Fruit fly (Drosophila melanogaster): ENCODE results near the gene U2af50.

Gene U2af50

dm6 chrX:16358670-16359320, at the start of gene U2af50, which contains the start of gene PIG-Q:
U2af50 (minus strand) TSS chrX:16359039.
PIG-Q (plus strand) TSS chrX:16359143.
- TF ChIP-seq CTCF (optimal IDR thresholded peaks at IDR 0.05) (no peak), CG8478 (optimal IDR thresholded peaks at IDR 0.05) (no peak)

- TF ChIP-seq CG8478 (optimal IDR thresholded peaks at IDR 0.05) (no peak), CTCF (optimal IDR thresholded peaks at IDR 0.05) (no peak)
Measured at dm6 chrX:16406083-16406482, 47.2 kb upstream of the U2af50 start.

DNA sequence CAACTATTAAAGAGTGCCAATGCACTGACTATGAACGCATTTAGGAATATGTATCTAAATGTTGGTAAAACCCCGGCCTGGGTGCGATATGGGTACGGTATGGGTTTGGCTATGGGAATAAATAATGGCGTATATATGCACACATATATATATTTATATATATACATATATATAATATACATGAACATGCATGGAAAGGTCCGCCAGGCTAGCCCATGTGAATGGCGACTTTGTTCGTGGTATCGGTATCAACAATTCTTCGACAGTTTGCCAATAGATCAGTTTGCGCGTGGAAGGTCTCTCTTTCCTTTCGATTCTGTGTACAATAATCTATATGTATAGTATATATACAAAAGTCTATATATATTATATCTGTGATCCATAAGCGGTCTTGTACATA, 46.4 kb upstream of the U2af50 start, which contains the start of gene CG4301:
Gene CG4301, plus strand, starts transcription at position 301 of the 400 bp plus-strand sequence.
- TF ChIP-seq CG8478 (optimal IDR thresholded peaks at IDR 0.05) (no peak), CTCF (optimal IDR thresholded peaks at IDR 0.05) (no peak)

DNA sequence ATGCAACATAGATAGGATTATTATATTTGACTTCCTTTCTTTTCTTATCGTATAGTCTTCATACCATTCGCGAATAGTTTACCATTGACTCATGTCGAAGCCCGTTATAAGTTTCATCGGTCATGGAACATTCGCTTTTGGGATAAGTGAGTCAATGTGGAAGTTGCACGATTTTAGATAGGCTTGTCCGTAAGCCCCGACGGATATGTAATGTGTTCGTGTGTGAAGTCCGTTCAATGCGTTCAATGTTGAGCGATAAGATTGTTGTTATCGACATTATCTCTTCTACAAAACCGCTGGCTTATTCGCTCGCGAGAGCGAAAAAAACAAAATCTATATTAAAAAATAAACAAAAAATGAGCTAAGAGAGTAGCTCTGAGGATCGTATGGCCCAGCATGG, 46.0 kb upstream of the U2af50 start, which contains the start of gene CG9981:
Gene CG9981, minus strand, starts transcription at position 320 of the 400 bp plus-strand sequence.
- no peak for TF ChIP-seq CG8478 (optimal IDR thresholded peaks at IDR 0.05)
- no peak for TF ChIP-seq CTCF (optimal IDR thresholded peaks at IDR 0.05)

DNA sequence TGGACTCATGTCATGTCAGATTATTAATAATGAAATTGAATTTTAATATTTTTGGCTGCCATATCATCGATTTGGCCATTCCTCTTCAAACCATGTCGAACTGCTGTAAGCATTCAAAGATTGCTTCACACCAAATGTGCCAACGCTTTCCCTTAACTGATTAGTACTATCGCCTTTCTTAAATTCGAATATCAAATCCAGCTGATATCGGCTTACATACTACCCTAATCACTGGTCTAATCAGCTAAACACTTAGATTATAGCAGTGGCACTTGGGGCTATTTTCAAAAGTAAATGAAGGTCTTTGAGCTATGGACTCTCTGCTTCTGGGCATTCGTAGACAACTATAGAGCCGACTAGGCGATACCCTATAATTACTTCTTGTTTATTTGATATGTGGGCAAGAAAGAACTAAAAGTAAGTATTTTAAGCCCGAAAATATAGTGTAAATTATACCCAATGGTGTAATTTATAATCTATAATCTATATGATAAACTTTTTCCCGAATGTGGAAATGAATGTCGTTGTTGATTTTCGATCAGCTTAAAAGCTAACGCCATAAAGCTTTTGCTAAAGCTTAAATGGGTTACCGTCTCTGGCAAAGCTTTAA, 45.1 kb upstream of the U2af50 start:
- TF ChIP-seq CG8478 (optimal IDR thresholded peaks at IDR 0.05) (no peak), CTCF (optimal IDR thresholded peaks at IDR 0.05) (no peak)

DNA sequence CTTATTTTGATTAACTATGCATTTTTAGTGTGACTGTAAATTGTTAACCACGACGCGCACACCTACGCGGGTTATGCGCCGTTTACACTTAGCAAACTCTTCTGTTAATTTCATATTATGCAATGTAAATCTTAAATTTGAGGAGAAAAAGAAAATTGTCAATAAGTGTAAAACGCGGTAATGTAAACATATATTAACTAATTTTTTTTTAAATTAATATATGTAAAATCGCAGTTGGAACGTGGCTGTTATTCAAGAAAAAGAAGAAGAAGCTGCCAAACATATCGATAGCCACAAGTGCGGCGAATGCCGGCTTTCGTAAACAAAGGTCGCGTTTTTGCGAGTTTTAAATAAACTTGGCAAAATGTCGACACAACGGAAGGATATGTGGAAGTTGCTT, 32.6 kb upstream of the U2af50 start, which contains the start of the genes TH1 and mei-41:
Gene TH1, minus strand, starts transcription at position 42 of the 400 bp plus-strand sequence.
Gene mei-41, plus strand, starts transcription at position 302 of the 400 bp plus-strand sequence.
- TF ChIP-seq CG8478 (optimal IDR thresholded peaks at IDR 0.05) (no peak), CTCF (optimal IDR thresholded peaks at IDR 0.05) (no peak)

DNA sequence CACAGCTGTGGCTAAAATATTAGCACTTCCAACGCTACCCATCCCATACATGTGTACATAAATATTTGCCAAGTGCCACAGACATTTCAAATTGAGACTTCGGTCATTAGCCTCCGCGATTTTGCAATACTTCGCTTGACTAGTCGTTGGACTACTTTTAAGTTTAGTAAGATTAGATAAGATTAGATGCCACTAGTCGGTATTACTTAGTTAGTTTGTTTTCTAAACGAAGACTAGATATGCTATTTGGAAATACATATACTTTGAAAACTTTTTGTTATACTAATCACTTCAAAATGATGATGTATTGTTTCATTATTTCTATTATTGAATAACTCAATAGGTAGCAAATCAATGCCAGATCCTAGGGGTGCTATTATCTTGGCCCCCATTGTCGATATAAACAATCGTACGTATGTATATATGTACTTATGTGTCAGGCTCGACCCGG, 27.1 kb upstream of the U2af50 start:
- TF ChIP-seq CTCF (optimal IDR thresholded peaks at IDR 0.05) (no peak), CG8478 (optimal IDR thresholded peaks at IDR 0.05) (no peak)

- TF ChIP-seq CG8478 (optimal IDR thresholded peaks at IDR 0.05): no peak
Measured at dm6 chrX:16384843-16385726, 26.2 kb upstream of the U2af50 start, which contains the start of the genes CG9992 and CG4239. CG9992 (minus strand) TSS chrX:16384908. CG4239 (plus strand) TSS chrX:16385278.

dm6 chrX:16383667-16384515, 25.1 kb upstream of the U2af50 start:
- no peak for TF ChIP-seq CG8478 (optimal IDR thresholded peaks at IDR 0.05)
- no peak for TF ChIP-seq CTCF (optimal IDR thresholded peaks at IDR 0.05)

DNA sequence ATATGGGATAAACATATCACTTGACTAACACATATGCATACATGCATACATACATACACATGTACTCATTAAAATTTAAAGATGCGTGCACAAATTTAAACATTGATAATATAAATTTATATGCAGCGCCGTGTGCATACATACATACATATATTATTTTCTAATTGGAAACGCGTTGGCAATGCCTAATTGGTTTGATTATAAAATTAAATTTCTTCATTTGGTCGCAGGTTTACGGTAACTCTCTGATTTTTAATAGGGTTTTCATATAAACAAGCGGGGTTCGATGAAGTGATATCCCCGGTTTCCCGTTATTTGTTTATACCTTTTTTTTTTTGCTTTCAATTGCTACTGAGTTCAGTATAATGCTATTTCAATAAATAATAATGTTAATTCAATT, 15.2 kb upstream of the U2af50 start:
- TF ChIP-seq CTCF (optimal IDR thresholded peaks at IDR 0.05): no peak
- no peak for TF ChIP-seq CG8478 (optimal IDR thresholded peaks at IDR 0.05)

DNA sequence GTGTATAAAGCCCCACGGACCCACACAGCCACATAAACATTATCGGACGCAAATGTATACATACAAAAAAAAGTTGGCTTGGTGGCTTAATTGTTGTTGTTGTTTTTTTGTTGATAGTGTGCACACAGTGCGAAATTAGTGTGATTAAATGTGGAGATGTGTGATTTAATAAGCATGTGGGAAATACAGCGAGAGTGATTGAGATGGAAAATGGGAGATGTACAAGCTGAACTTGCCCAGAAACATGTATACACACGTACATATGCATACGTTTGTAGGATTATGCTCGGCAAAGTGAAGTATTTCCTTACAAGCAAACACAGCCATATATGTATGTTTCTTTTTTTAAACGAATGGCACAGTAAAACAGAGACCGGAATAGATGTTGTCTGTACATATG, 14.7 kb upstream of the U2af50 start:
- no peak for TF ChIP-seq CTCF (optimal IDR thresholded peaks at IDR 0.05)
- no peak for TF ChIP-seq CG8478 (optimal IDR thresholded peaks at IDR 0.05)

- TF ChIP-seq CTCF (optimal IDR thresholded peaks at IDR 0.05) (no peak), CG8478 (optimal IDR thresholded peaks at IDR 0.05) (no peak)
Measured at dm6 chrX:16372492-16373350, 13.9 kb upstream of the U2af50 start, which contains the start of gene Fur2. Fur2 (plus strand) TSS chrX:16373086.

dm6 chrX:16371923-16372322, 13.1 kb upstream of the U2af50 start:
- no peak for TF ChIP-seq CG8478 (optimal IDR thresholded peaks at IDR 0.05)
- TF ChIP-seq CTCF (optimal IDR thresholded peaks at IDR 0.05): no peak

All from S2 (cell line).